Worm (Caenorhabditis elegans) whole organism, young adult: Measurements from ENCODE around the gene ddn-1.

ENCODE experiments used
- aptf-3 ChIP-seq: fragments of 200-800 bp; sonication (Bioruptor generic); IDR thresholded peaks from 2 replicates; pipeline ENCODE4 v1.3.6; 2022; ENCODE audit warnings: missing genetic modification characterization, missing compliant biosample characterization
- fkh-3 ChIP-seq: sonication (generic microtip); optimal IDR thresholded peaks from 2 replicates; lab custom pipeline; 2016; ENCODE audit warnings: mild to moderate bottlenecking, missing genetic modification characterization, missing compliant biosample characterization
- hmg-20 ChIP-seq: fragments of 200-800 bp; sonication (Bioruptor generic); IDR thresholded peaks from 2 replicates; pipeline ENCODE4 v1.3.6; 2022; ENCODE audit warnings: missing genetic modification reagents, missing genetic modification characterization, missing compliant biosample characterization
- nfyb-1 ChIP-seq: fragments of 200-800 bp; sonication (Bioruptor generic); IDR thresholded peaks from 2 replicates; pipeline ENCODE4 v1.3.6; 2022; ENCODE audit warnings: missing genetic modification reagents, missing genetic modification characterization, missing compliant biosample characterization

Gene ddn-1

DNA sequence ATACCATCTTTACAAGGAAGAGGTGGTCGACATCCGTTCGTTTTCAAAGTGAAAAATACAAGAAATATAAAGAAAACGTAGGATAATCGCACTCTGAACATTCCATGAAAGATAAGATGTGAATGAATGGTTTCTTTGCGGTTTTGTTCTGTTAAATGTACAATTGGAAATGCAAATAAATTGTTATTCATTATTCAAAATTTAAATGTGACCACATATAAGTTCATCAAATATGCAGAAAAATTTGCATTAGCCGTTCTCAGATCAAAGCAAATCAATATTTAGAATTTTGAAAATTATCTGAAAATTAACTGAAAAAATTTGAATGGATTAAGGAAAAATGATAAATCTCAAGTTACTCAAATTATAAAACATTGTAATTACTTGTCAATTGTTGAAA is 48.4 kb downstream of the ddn-1 start, which contains the start of gene ZC178.2:
Gene ZC178.2, minus strand, starts transcription at position 101 of the 400 bp plus-strand sequence.
- no peak for TF ChIP-seq hmg-20
- no peak for TF ChIP-seq aptf-3
- no peak for TF ChIP-seq nfyb-1
- no peak for TF ChIP-seq fkh-3
